Fruit fly (Drosophila melanogaster) whole organism, embryonic: ENCODE measurements around the gene brn.

Experiments used
- Bdp1 ChIP-seq: fragments of 200-800 bp; sonication (Bioruptor generic); optimal IDR thresholded peaks from 3 replicates; lab custom pipeline; 2016; ENCODE audit warnings: missing biosample characterization, missing genetic modification characterization
- CG10543 ChIP-seq: fragments of 200-800 bp; sonication (Bioruptor generic); optimal IDR thresholded peaks from 3 replicates; lab custom pipeline; 2017; ENCODE audit warnings: missing biosample characterization, mild to moderate bottlenecking, missing genetic modification characterization, moderate library complexity
- CG11456 ChIP-seq: fragments of 200-800 bp; sonication (Bioruptor generic); IDR thresholded peaks from 3 replicates; pipeline ENCODE4 v1.3.6; 2022; ENCODE audit warnings: missing biosample characterization, missing genetic modification characterization
- CG12391 ChIP-seq: fragments of 200-800 bp; sonication (Bioruptor generic); optimal IDR thresholded peaks from 3 replicates; lab custom pipeline; 2018; ENCODE audit warnings: missing biosample characterization, mild to moderate bottlenecking, missing genetic modification characterization, moderate library complexity
- CG12942 ChIP-seq: fragments of 200-800 bp; sonication (Bioruptor generic); optimal IDR thresholded peaks from 3 replicates; lab custom pipeline; 2016; ENCODE audit warnings: missing biosample characterization, missing genetic modification characterization
- CG13287 ChIP-seq: fragments of 200-800 bp; sonication (Bioruptor generic); IDR thresholded peaks from 2 replicates; pipeline ENCODE4 v1.3.6; 2022; ENCODE audit warnings: missing biosample characterization, missing genetic modification characterization; ENCODE audit not compliant: partially characterized antibody
- CG2120 ChIP-seq: fragments of 200-800 bp; sonication (Bioruptor generic); optimal IDR thresholded peaks from 3 replicates; lab custom pipeline; 2016; ENCODE audit warnings: missing biosample characterization, missing genetic modification characterization
- CG2712 ChIP-seq: fragments of 200-800 bp; optimal IDR thresholded peaks from 3 replicates; lab custom pipeline; 2019; ENCODE audit warnings: missing biosample characterization, mild to moderate bottlenecking, missing genetic modification characterization, moderate library complexity
- CG33557 ChIP-seq: fragments of 200-800 bp; sonication (Bioruptor generic); optimal IDR thresholded peaks from 2 replicates; lab custom pipeline; 2019; ENCODE audit warnings: missing biosample characterization, mild to moderate bottlenecking, missing genetic modification characterization, moderate library complexity
- CG4617 ChIP-seq: fragments of 200-800 bp; sonication (Bioruptor generic); optimal IDR thresholded peaks from 3 replicates; lab custom pipeline; 2016; ENCODE audit warnings: missing biosample characterization, missing genetic modification characterization, borderline replicate concordance
- CG4707 ChIP-seq: fragments of 200-800 bp; sonication (Bioruptor generic); optimal IDR thresholded peaks from 2 replicates; lab custom pipeline; 2018; ENCODE audit warnings: missing biosample characterization, mild to moderate bottlenecking, missing genetic modification characterization, moderate library complexity
- CG6272 ChIP-seq: fragments of 200-800 bp; sonication (Bioruptor generic); IDR thresholded peaks from 2 replicates; pipeline ENCODE4 v1.3.6; 2022; ENCODE audit warnings: missing biosample characterization, missing genetic modification characterization
- CG7839 ChIP-seq: fragments of 200-800 bp; sonication (Bioruptor generic); optimal IDR thresholded peaks from 3 replicates; lab custom pipeline; 2018; ENCODE audit warnings: missing biosample characterization, mild to moderate bottlenecking, missing genetic modification characterization, moderate library complexity
- CG9609 ChIP-seq: fragments of 200-800 bp; sonication (Bioruptor generic); optimal IDR thresholded peaks from 3 replicates; lab custom pipeline; 2016; ENCODE audit warnings: missing biosample characterization, missing genetic modification characterization
- D19A ChIP-seq: fragments of 200-800 bp; optimal IDR thresholded peaks from 3 replicates; lab custom pipeline; 2019; ENCODE audit warnings: missing biosample characterization, mild to moderate bottlenecking, missing genetic modification characterization, moderate library complexity
- Dp ChIP-seq: fragments of 200-800 bp; sonication (Bioruptor generic); optimal IDR thresholded peaks from 2 replicates; lab custom pipeline; 2018; ENCODE audit warnings: missing biosample characterization, mild to moderate bottlenecking, missing genetic modification characterization, moderate library complexity
- Dref ChIP-seq: fragments of 200-800 bp; sonication (Bioruptor generic); IDR thresholded peaks from 2 replicates; pipeline ENCODE4 v1.3.6; 2022; ENCODE audit warnings: missing biosample characterization, missing genetic modification characterization
- Ets65A ChIP-seq: fragments of 200-800 bp; sonication (Bioruptor generic); peaks from one replicate; lab custom pipeline; 2016; ENCODE audit warnings: missing biosample characterization, missing genetic modification characterization
- HLH3B ChIP-seq: fragments of 200-800 bp; sonication (Bioruptor generic); IDR thresholded peaks from 2 replicates; pipeline ENCODE4 v1.3.6; 2022; ENCODE audit warnings: missing biosample characterization, missing genetic modification characterization
- Lim3 ChIP-seq: fragments of 200-800 bp; sonication (Bioruptor generic); IDR thresholded peaks from 2 replicates; pipeline ENCODE4 v1.3.6; 2022; ENCODE audit warnings: missing biosample characterization, missing genetic modification characterization
- Nf-YC ChIP-seq: fragments of 200-800 bp; optimal IDR thresholded peaks from 3 replicates; lab custom pipeline; 2019; ENCODE audit warnings: missing biosample characterization, mild to moderate bottlenecking, missing genetic modification characterization, moderate library complexity
- NfI ChIP-seq: fragments of 200-800 bp; sonication (Bioruptor generic); optimal IDR thresholded peaks from 3 replicates; lab custom pipeline; 2018; ENCODE audit warnings: missing biosample characterization, mild to moderate bottlenecking, missing genetic modification characterization, moderate library complexity
- Oaz ChIP-seq: fragments of 200-800 bp; sonication (Bioruptor generic); IDR thresholded peaks from 2 replicates; pipeline ENCODE4 v1.3.6; 2022; ENCODE audit warnings: missing biosample characterization, missing genetic modification characterization
- Poxn ChIP-seq: fragments of 200-800 bp; sonication (Bioruptor generic); IDR thresholded peaks from 2 replicates; pipeline ENCODE4 v1.3.6; 2022; ENCODE audit warnings: missing biosample characterization, missing genetic modification characterization
- Scr ChIP-seq: fragments of 200-800 bp; sonication (Bioruptor generic); IDR thresholded peaks from 2 replicates; pipeline ENCODE4 v1.3.6; 2022; ENCODE audit warnings: missing biosample characterization, missing genetic modification characterization; ENCODE audit not compliant: partially characterized antibody
- Spps ChIP-seq: fragments of 200-800 bp; sonication (Bioruptor generic); optimal IDR thresholded peaks from 2 replicates; lab custom pipeline; 2018; ENCODE audit warnings: missing biosample characterization, mild to moderate bottlenecking, missing genetic modification characterization
- amos ChIP-seq: fragments of 200-800 bp; sonication (Bioruptor generic); IDR thresholded peaks from 2 replicates; pipeline ENCODE4 v1.3.6; 2022; ENCODE audit warnings: missing biosample characterization, missing genetic modification characterization; ENCODE audit not compliant: partially characterized antibody
- chinmo ChIP-seq: fragments of 200-800 bp; sonication (Bioruptor generic); IDR thresholded peaks from 4 replicates; pipeline ENCODE4 v1.3.6; 2022; ENCODE audit warnings: missing biosample characterization, missing genetic modification characterization; ENCODE audit not compliant: partially characterized antibody
- fd102C ChIP-seq: fragments of 200-800 bp; sonication (Bioruptor generic); optimal IDR thresholded peaks from 2 replicates; lab custom pipeline; 2018; ENCODE audit warnings: missing biosample characterization, mild to moderate bottlenecking, missing genetic modification characterization, moderate library complexity
- ftz-f1 ChIP-seq: fragments of 200-800 bp; sonication (Bioruptor generic); optimal IDR thresholded peaks from 2 replicates; lab custom pipeline; 2016; ENCODE audit warnings: missing biosample characterization, missing genetic modification characterization
- gt ChIP-seq: fragments of 200-800 bp; sonication (Bioruptor generic); IDR thresholded peaks from 2 replicates; pipeline ENCODE4 v1.3.6; 2022; ENCODE audit warnings: missing biosample characterization, missing genetic modification characterization
- her ChIP-seq: fragments of 200-800 bp; sonication (Bioruptor generic); optimal IDR thresholded peaks from 2 replicates; lab custom pipeline; 2016; ENCODE audit warnings: missing biosample characterization, missing genetic modification characterization
- jing ChIP-seq: fragments of 200-800 bp; sonication (Bioruptor generic); optimal IDR thresholded peaks from 2 replicates; lab custom pipeline; 2018; ENCODE audit warnings: missing biosample characterization, mild to moderate bottlenecking, missing genetic modification characterization
- jumu ChIP-seq: fragments of 200-800 bp; sonication (Bioruptor generic); optimal IDR thresholded peaks from 3 replicates; lab custom pipeline; 2016; ENCODE audit warnings: missing biosample characterization, missing genetic modification characterization
- lmd ChIP-seq: fragments of 200-800 bp; sonication (Bioruptor generic); IDR thresholded peaks from 2 replicates; pipeline ENCODE4 v1.3.6; 2022; ENCODE audit warnings: missing biosample characterization, missing genetic modification characterization
- luna ChIP-seq: fragments of 200-800 bp; sonication (Bioruptor generic); optimal IDR thresholded peaks from 2 replicates; lab custom pipeline; 2016; ENCODE audit warnings: missing biosample characterization, missing genetic modification characterization
- maf-S ChIP-seq: fragments of 200-800 bp; sonication (Bioruptor generic); optimal IDR thresholded peaks from 2 replicates; lab custom pipeline; 2016; ENCODE audit warnings: missing biosample characterization, missing genetic modification characterization
- mld ChIP-seq: fragments of 200-800 bp; sonication (Bioruptor generic); IDR thresholded peaks from 3 replicates; pipeline ENCODE4 v1.3.6; 2022; ENCODE audit warnings: missing biosample characterization, missing genetic modification characterization; ENCODE audit not compliant: partially characterized antibody
- nerfin-1 ChIP-seq: fragments of 200-800 bp; sonication (Bioruptor generic); optimal IDR thresholded peaks from 3 replicates; lab custom pipeline; 2019; ENCODE audit warnings: missing biosample characterization, mild to moderate bottlenecking, missing genetic modification characterization, moderate library complexity
- nerfin-2 ChIP-seq: fragments of 200-800 bp; sonication (Bioruptor generic); IDR thresholded peaks from 2 replicates; pipeline ENCODE4 v1.3.6; 2022; ENCODE audit warnings: missing biosample characterization, missing genetic modification characterization; ENCODE audit not compliant: partially characterized antibody
- otp ChIP-seq: fragments of 200-800 bp; sonication (Bioruptor generic); IDR thresholded peaks from 3 replicates; pipeline ENCODE4, ENCODE4 v1.3.6; 2022; ENCODE audit warnings: missing biosample characterization, missing genetic modification characterization
- phol ChIP-seq: fragments of 200-800 bp; sonication (Bioruptor generic); optimal IDR thresholded peaks from 3 replicates; lab custom pipeline; 2018; ENCODE audit warnings: missing biosample characterization, mild to moderate bottlenecking, missing genetic modification characterization, moderate library complexity
- sisA ChIP-seq: fragments of 200-800 bp; sonication (Bioruptor generic); IDR thresholded peaks from 2 replicates; pipeline ENCODE4 v1.3.6; 2022; ENCODE audit warnings: missing biosample characterization, missing genetic modification characterization
- slou ChIP-seq: fragments of 200-800 bp; sonication (Bioruptor generic); optimal IDR thresholded peaks from 3 replicates; lab custom pipeline; 2016; ENCODE audit warnings: missing biosample characterization, missing genetic modification characterization
- sqz ChIP-seq: fragments of 200-800 bp; sonication (Bioruptor generic); optimal IDR thresholded peaks from 3 replicates; lab custom pipeline; 2018; ENCODE audit warnings: missing biosample characterization, mild to moderate bottlenecking, missing genetic modification characterization
- trem ChIP-seq: fragments of 200-800 bp; optimal IDR thresholded peaks from 3 replicates; lab custom pipeline; 2019; ENCODE audit warnings: missing biosample characterization, mild to moderate bottlenecking, missing genetic modification characterization, moderate library complexity
- usp ChIP-seq: fragments of >200 bp; optimal IDR thresholded peaks from 2 replicates; lab custom pipeline; 2017; ENCODE audit warnings: missing biosample characterization, missing genetic modification characterization
- vfl ChIP-seq: fragments of 200-800 bp; sonication (Bioruptor generic); optimal IDR thresholded peaks from 2 replicates; lab custom pipeline; 2016; ENCODE audit warnings: missing biosample characterization, missing genetic modification characterization

Gene brn

dm6 chrX:4116834-4117736 lies 12.9 kb downstream of the brn start, which contains the start of the genes tyf and Tip60 (continued):
- TF ChIP-seq Scr (GFP tag; lab: Robert Waterston, UW) (peak; percentile 47), Dp (peak; percentile 49), usp (GFP tag; lab: Kevin White, UChicago) (no peak), nerfin-1 (tag; lab: Kevin White, UChicago) (peak; percentile 30), CG2712 (tag; lab: Kevin White, UChicago) (no peak), Bdp1 (GFP tag; lab: Kevin White, UChicago) (no peak), CG9609 (peak; percentile 13), CG4707 (GFP tag; lab: Kevin White, UChicago) (no peak), jing (GFP tag; lab: Kevin White, UChicago) (no peak), CG7839 (tag; lab: Kevin White, UChicago) (no peak), trem (tag; lab: Kevin White, UChicago) (peak; percentile 98), slou (GFP tag; lab: Kevin White, UChicago) (no peak), CG12942 (no peak), vfl (GFP tag; lab: Kevin White, UChicago) (peak; percentile 12), nerfin-2 (GFP tag; lab: Robert Waterston, UW) (peak; percentile 51; the same call in 1 of the 2 replicates), CG33557 (GFP tag; lab: Kevin White, UChicago) (peak; percentile 4), maf-S (peak; percentile 27), luna (GFP tag; lab: Kevin White, UChicago) (no peak), NfI (GFP tag; lab: Kevin White, UChicago) (peak; percentile 23), Lim3 (GFP tag; lab: Robert Waterston, UW) (no peak), fd102C (GFP tag; lab: Kevin White, UChicago) (no peak), otp (GFP tag; lab: Robert Waterston, UW) (no peak; the same call in 2 of the 3 replicates), amos (GFP tag; lab: Robert Waterston, UW) (peak; percentile 71), her (peak; percentile 37), lmd (GFP tag; lab: Robert Waterston, UW) (peak; percentile 24; the same call in 1 of the 2 replicates), CG2120 (GFP tag; lab: Kevin White, UChicago) (peak; percentile 56), CG6272 (GFP tag; lab: Robert Waterston, UW) (0 out of 2 replicates have a peak, but pooled peaks have one; percentile 22), Nf-YC (tag; lab: Kevin White, UChicago) (peak; percentile 20), Ets65A (GFP tag; lab: Kevin White, UChicago) (peak; percentile 92), CG10543 (GFP tag; lab: Kevin White, UChicago) (peak; percentile 41), CG4617 (GFP tag; lab: Kevin White, UChicago) (peak; percentile 65), mld (GFP tag; lab: Robert Waterston, UW) (0 out of 3 replicates have a peak, but pooled peaks have one; percentile 16), HLH3B (no peak), CG13287 (peak; percentile 52), ftz-f1 (GFP tag; lab: Kevin White, UChicago) (peak; percentile 51), D19A (no peak), sqz (GFP tag; lab: Kevin White, UChicago) (peak; percentile 81), gt (GFP tag; lab: Robert Waterston, UW) (no peak), phol (tag; lab: Kevin White, UChicago) (peak; percentile 79), Poxn (GFP tag; lab: Robert Waterston, UW) (no peak), Oaz (GFP tag; lab: Robert Waterston, UW) (no peak), CG12391 (peak; percentile 1), CG11456 (GFP tag; lab: Robert Waterston, UW) (0 out of 3 replicates have a peak, but pooled peaks have one; percentile 22), Spps (no peak), Dref (GFP tag; lab: Robert Waterston, UW) (peak; percentile 83), sisA (GFP tag; lab: Robert Waterston, UW) (peak; percentile 30; the same call in 1 of the 2 replicates), jumu (GFP tag; lab: Kevin White, UChicago) (peak; percentile 33), chinmo (GFP tag; lab: Robert Waterston, UW) (peak; percentile 67; the same call in 1 of the 4 replicates)
